Worm (Caenorhabditis elegans): ENCODE results near the gene slcf-1.

slcf-1 gene

ce11 chrX:10505193-10505592 is 23.9 kb upstream of the slcf-1 start:
- TF ChIP-seq cog-1 (tag; optimal IDR thresholded peaks at IDR 0.05) = no peak
- no peak for TF ChIP-seq T22C8.4 (GFP tag; IDR thresholded peaks at IDR 0.05)
- no peak for TF ChIP-seq ztf-23 (GFP tag; IDR thresholded peaks at IDR 0.05)
- TF ChIP-seq med-1 (GFP tag; optimal IDR thresholded peaks at IDR 0.05; ENCODE audit: insufficient read depth) = no peak
- no peak for TF ChIP-seq ztf-29 (GFP tag; IDR thresholded peaks at IDR 0.05)
- TF ChIP-seq tab-1 (GFP tag; IDR thresholded peaks at IDR 0.05) = no peak
- no peak for TF ChIP-seq klf-2 (GFP tag; conservative IDR thresholded peaks at IDR 0.05)
- TF ChIP-seq flt-1 (GFP tag; IDR thresholded peaks at IDR 0.05) = no peak
- TF ChIP-seq ref-1 (GFP tag; conservative IDR thresholded peaks at IDR 0.05) = no peak

ce11 chrX:10507971-10508370 is 21.1 kb upstream of the slcf-1 start:
- TF ChIP-seq T22C8.4 (GFP tag; IDR thresholded peaks at IDR 0.05) (no peak), ztf-23 (GFP tag; IDR thresholded peaks at IDR 0.05) (no peak), cog-1 (tag; optimal IDR thresholded peaks at IDR 0.05) (no peak), ztf-29 (GFP tag; IDR thresholded peaks at IDR 0.05) (no peak), ref-1 (GFP tag; conservative IDR thresholded peaks at IDR 0.05) (no peak), med-1 (GFP tag; optimal IDR thresholded peaks at IDR 0.05; ENCODE audit: insufficient read depth) (no peak), flt-1 (GFP tag; IDR thresholded peaks at IDR 0.05) (no peak), klf-2 (GFP tag; conservative IDR thresholded peaks at IDR 0.05) (no peak), tab-1 (GFP tag; IDR thresholded peaks at IDR 0.05) (no peak)

ce11 chrX:10514056-10514455 is 15.0 kb upstream of the slcf-1 start:
- TF ChIP-seq ref-1 (GFP tag; conservative IDR thresholded peaks at IDR 0.05) = no peak
- TF ChIP-seq T22C8.4 (GFP tag; IDR thresholded peaks at IDR 0.05) = no peak
- no peak for TF ChIP-seq ztf-23 (GFP tag; IDR thresholded peaks at IDR 0.05)
- TF ChIP-seq med-1 (GFP tag; optimal IDR thresholded peaks at IDR 0.05; ENCODE audit: insufficient read depth) = no peak
- TF ChIP-seq tab-1 (GFP tag; IDR thresholded peaks at IDR 0.05) = no peak
- TF ChIP-seq klf-2 (GFP tag; conservative IDR thresholded peaks at IDR 0.05) = no peak
- TF ChIP-seq cog-1 (tag; optimal IDR thresholded peaks at IDR 0.05) = no peak
- no peak for TF ChIP-seq flt-1 (GFP tag; IDR thresholded peaks at IDR 0.05)
- no peak for TF ChIP-seq ztf-29 (GFP tag; IDR thresholded peaks at IDR 0.05)

ce11 chrX:10514834-10515233 is 14.3 kb upstream of the slcf-1 start:
- no peak for TF ChIP-seq ztf-29 (GFP tag; IDR thresholded peaks at IDR 0.05)
- TF ChIP-seq klf-2 (GFP tag; conservative IDR thresholded peaks at IDR 0.05) = no peak
- TF ChIP-seq T22C8.4 (GFP tag; IDR thresholded peaks at IDR 0.05) = no peak
- no peak for TF ChIP-seq ztf-23 (GFP tag; IDR thresholded peaks at IDR 0.05)
- TF ChIP-seq med-1 (GFP tag; optimal IDR thresholded peaks at IDR 0.05; ENCODE audit: insufficient read depth) = no peak
- no peak for TF ChIP-seq flt-1 (GFP tag; IDR thresholded peaks at IDR 0.05)
- no peak for TF ChIP-seq tab-1 (GFP tag; IDR thresholded peaks at IDR 0.05)
- TF ChIP-seq cog-1 (tag; optimal IDR thresholded peaks at IDR 0.05) = no peak
- TF ChIP-seq ref-1 (GFP tag; conservative IDR thresholded peaks at IDR 0.05) = no peak

ce11 chrX:10516549-10516948 is 12.5 kb upstream of the slcf-1 start:
- no peak for TF ChIP-seq ztf-29 (GFP tag; IDR thresholded peaks at IDR 0.05)

ce11 chrX:10520185-10520584 is 8.9 kb upstream of the slcf-1 start:
- TF ChIP-seq klf-2 (GFP tag; conservative IDR thresholded peaks at IDR 0.05) (no peak), flt-1 (GFP tag; IDR thresholded peaks at IDR 0.05) (no peak), tab-1 (GFP tag; IDR thresholded peaks at IDR 0.05) (no peak), ztf-29 (GFP tag; IDR thresholded peaks at IDR 0.05) (no peak), ref-1 (GFP tag; conservative IDR thresholded peaks at IDR 0.05) (no peak), cog-1 (tag; optimal IDR thresholded peaks at IDR 0.05) (no peak), T22C8.4 (GFP tag; IDR thresholded peaks at IDR 0.05) (no peak), ztf-23 (GFP tag; IDR thresholded peaks at IDR 0.05) (no peak), med-1 (GFP tag; optimal IDR thresholded peaks at IDR 0.05; ENCODE audit: insufficient read depth) (no peak)

ce11 chrX:10521313-10521712 is 7.8 kb upstream of the slcf-1 start, which contains the start of gene F14F3.4:
F14F3.4 (minus strand) TSS chrX:10521413.
- no peak for TF ChIP-seq ztf-23 (GFP tag; IDR thresholded peaks at IDR 0.05)
- no peak for TF ChIP-seq flt-1 (GFP tag; IDR thresholded peaks at IDR 0.05)
- no peak for TF ChIP-seq med-1 (GFP tag; optimal IDR thresholded peaks at IDR 0.05; ENCODE audit: insufficient read depth)
- TF ChIP-seq klf-2 (GFP tag; conservative IDR thresholded peaks at IDR 0.05) = no peak
- TF ChIP-seq ztf-29 (GFP tag; IDR thresholded peaks at IDR 0.05) = no peak
- TF ChIP-seq T22C8.4 (GFP tag; IDR thresholded peaks at IDR 0.05) = no peak

ce11 chrX:10524483-10524948 is 4.6 kb upstream of the slcf-1 start, which contains the start of the genes mboa-7 and git-1:
mboa-7 (minus strand) TSS chrX:10524565.
git-1 (plus strand) TSS chrX:10524898.
- TF ChIP-seq cog-1 (tag; optimal IDR thresholded peaks at IDR 0.05) (peak; percentile 62), med-1 (GFP tag; optimal IDR thresholded peaks at IDR 0.05; ENCODE audit: insufficient read depth) (no peak), ref-1 (GFP tag; conservative IDR thresholded peaks at IDR 0.05) (no peak), ztf-23 (GFP tag; IDR thresholded peaks at IDR 0.05) (0 out of 2 replicates have a peak, but pooled peaks have one; percentile 45), ztf-29 (GFP tag; IDR thresholded peaks at IDR 0.05) (no peak), flt-1 (GFP tag; IDR thresholded peaks at IDR 0.05) (0 out of 2 replicates have a peak, but pooled peaks have one; percentile 16), klf-2 (GFP tag; conservative IDR thresholded peaks at IDR 0.05) (no peak), tab-1 (GFP tag; IDR thresholded peaks at IDR 0.05) (0 out of 2 replicates have a peak, but pooled peaks have one; percentile 71), T22C8.4 (GFP tag; IDR thresholded peaks at IDR 0.05) (no peak)

ce11 chrX:10527414-10527813 is 1.7 kb upstream of the slcf-1 start:
- TF ChIP-seq flt-1 (GFP tag; IDR thresholded peaks at IDR 0.05) (no peak), cog-1 (tag; optimal IDR thresholded peaks at IDR 0.05) (no peak), med-1 (GFP tag; optimal IDR thresholded peaks at IDR 0.05; ENCODE audit: insufficient read depth) (no peak), ztf-23 (GFP tag; IDR thresholded peaks at IDR 0.05) (no peak), klf-2 (GFP tag; conservative IDR thresholded peaks at IDR 0.05) (no peak), ref-1 (GFP tag; conservative IDR thresholded peaks at IDR 0.05) (no peak), tab-1 (GFP tag; IDR thresholded peaks at IDR 0.05) (no peak), ztf-29 (GFP tag; IDR thresholded peaks at IDR 0.05) (no peak), T22C8.4 (GFP tag; IDR thresholded peaks at IDR 0.05) (no peak)

Measured in whole organism, midembryonic.